Worm (Caenorhabditis elegans) whole organism, midembryonic: ENCODE results near the gene F33G12.7.

ENCODE experiments used
- T22C8.4 ChIP-seq: fragments of 200-800 bp; sonication (Bioruptor generic); IDR thresholded peaks from 2 replicates; pipeline ENCODE4 v1.3.6; 2022; ENCODE audit warnings: missing genetic modification characterization, missing compliant biosample characterization
- cog-1 ChIP-seq: sonication (generic microtip); optimal IDR thresholded peaks from 2 replicates; lab custom pipeline; 2016; ENCODE audit warnings: missing genetic modification characterization, missing compliant biosample characterization
- flt-1 ChIP-seq: fragments of 200-800 bp; sonication (Bioruptor generic); IDR thresholded peaks from 2 replicates; pipeline ENCODE4 v1.3.6; 2022; ENCODE audit warnings: missing genetic modification characterization, missing compliant biosample characterization
- klf-2 ChIP-seq: fragments of 200-800 bp; sonication (Bioruptor generic); conservative IDR thresholded peaks from 2 replicates; pipeline ENCODE4 v1.3.6; 2022; ENCODE audit warnings: missing genetic modification reagents, missing genetic modification characterization, missing compliant biosample characterization
- ref-1 ChIP-seq: fragments of 200-800 bp; sonication (Bioruptor generic); conservative IDR thresholded peaks from 2 replicates; pipeline ENCODE4 v1.3.6; 2022; ENCODE audit warnings: missing genetic modification reagents, missing genetic modification characterization, missing compliant biosample characterization
- tab-1 ChIP-seq: fragments of 200-800 bp; sonication (Bioruptor generic); IDR thresholded peaks from 2 replicates; pipeline ENCODE4 v1.3.6; 2022; ENCODE audit warnings: missing genetic modification characterization, missing compliant biosample characterization
- ztf-29 ChIP-seq: fragments of 200-800 bp; sonication (Bioruptor generic); IDR thresholded peaks from 2 replicates; pipeline ENCODE4 v1.3.6; 2022; ENCODE audit warnings: missing genetic modification reagents, missing genetic modification characterization, missing compliant biosample characterization

ce11 chrII:5004781-5005180, 35.7 kb downstream of the F33G12.7 start, which contains the start of gene F59A6.4:
- no peak for TF ChIP-seq ref-1 (GFP tag; lab: Robert Waterston, UW)
- no peak for TF ChIP-seq klf-2
- TF ChIP-seq tab-1 (GFP tag; lab: Robert Waterston, UW), result no peak
- no peak for TF ChIP-seq flt-1 (GFP tag; lab: Robert Waterston, UW)
- no peak for TF ChIP-seq cog-1 (tag; lab: Kevin White, UChicago)
- no peak for TF ChIP-seq ztf-29 (GFP tag; lab: Robert Waterston, UW)
- no peak for TF ChIP-seq T22C8.4 (GFP tag; lab: Robert Waterston, UW)
